Worm (Caenorhabditis elegans) whole organism, L3 larva: Measurements from ENCODE around the gene myrf-1.

Experiments used
- R02D3.7 ChIP-seq: fragments of 150-350 bp; optimal IDR thresholded peaks from 2 replicates; lab custom pipeline; 2014; ENCODE audit warnings: missing biosample characterization, missing genetic modification characterization
- ZK546.5 ChIP-seq: sonication (generic microtip); optimal IDR thresholded peaks from 2 replicates; lab custom pipeline; 2017; ENCODE audit warnings: missing biosample characterization, missing genetic modification characterization
- aly-2 ChIP-seq: fragments of 150-350 bp; optimal IDR thresholded peaks from 2 replicates; lab custom pipeline; 2014; ENCODE audit warnings: missing biosample characterization, missing genetic modification characterization
- ama-1 ChIP-seq: fragments of 150-350 bp; optimal IDR thresholded peaks from 2 replicates; lab custom pipeline; 2018
- ceh-16 ChIP-seq: sonication (generic microtip); optimal IDR thresholded peaks from 2 replicates; lab custom pipeline; 2017; ENCODE audit warnings: missing biosample characterization, missing genetic modification characterization
- ceh-9 ChIP-seq: sonication (generic microtip); optimal IDR thresholded peaks from 2 replicates; lab custom pipeline; 2018; ENCODE audit warnings: missing biosample characterization, missing genetic modification characterization
- egl-27 ChIP-seq: sonication (generic microtip); optimal IDR thresholded peaks from 4 replicates; lab custom pipeline; 2017; ENCODE audit warnings: missing biosample characterization, missing genetic modification reagents, missing genetic modification characterization
- egl-5 ChIP-seq: fragments of 150-350 bp; optimal IDR thresholded peaks from 2 replicates; lab custom pipeline; 2017; ENCODE audit warnings: missing biosample characterization, missing genetic modification reagents, missing genetic modification characterization, inconsistent platforms
- elt-2 ChIP-seq: sonication (generic microtip); optimal IDR thresholded peaks from 2 replicates; lab custom pipeline; 2016; ENCODE audit warnings: missing genetic modification reagents, mild to moderate bottlenecking, missing genetic modification characterization, missing compliant biosample characterization
- elt-3 ChIP-seq, 3 experiments: fragments of 150-350 bp in 1 of 3; sonication (generic microtip) in 2 of 3; optimal IDR thresholded peaks; 2 replicates in 2 of 3; 4 replicates in 1 of 3; lab custom pipeline; 2014 to 2017; ENCODE audit warnings: missing biosample characterization in 3 of 3, missing genetic modification characterization in 3 of 3
- eor-1 ChIP-seq, 2 experiments: fragments of 150-350 bp; optimal IDR thresholded peaks; 2 replicates each; lab custom pipeline; 2014 to 2018; ENCODE audit warnings: missing biosample characterization in 2 of 2, missing genetic modification characterization in 2 of 2
- fkh-2 ChIP-seq: fragments of 150-350 bp; optimal IDR thresholded peaks from 2 replicates; lab custom pipeline; 2014; ENCODE audit warnings: missing biosample characterization, missing genetic modification reagents, missing genetic modification characterization
- fos-1 ChIP-seq: fragments of 150-350 bp; optimal IDR thresholded peaks from 2 replicates; lab custom pipeline; 2014; ENCODE audit warnings: missing biosample characterization, missing genetic modification characterization
- hmg-11 ChIP-seq: sonication (generic microtip); optimal IDR thresholded peaks from 2 replicates; lab custom pipeline; 2016; ENCODE audit warnings: missing genetic modification characterization, missing compliant biosample characterization
- jun-1 ChIP-seq: fragments of 150-350 bp; optimal IDR thresholded peaks from 2 replicates; lab custom pipeline; 2014; ENCODE audit warnings: missing biosample characterization, missing genetic modification reagents, missing genetic modification characterization
- lin-15B ChIP-seq: fragments of 150-350 bp; optimal IDR thresholded peaks from 2 replicates; lab custom pipeline; 2014; ENCODE audit warnings: missing biosample characterization, missing genetic modification characterization
- lin-39 ChIP-seq: fragments of 150-350 bp; optimal IDR thresholded peaks from 2 replicates; lab custom pipeline; 2018; ENCODE audit warnings: missing biosample characterization, missing genetic modification reagents, missing genetic modification characterization
- lsy-12 ChIP-seq: sonication (generic microtip); optimal IDR thresholded peaks from 2 replicates; lab custom pipeline; 2016; ENCODE audit warnings: mild to moderate bottlenecking, missing genetic modification characterization, missing compliant biosample characterization
- mdl-1 ChIP-seq: fragments of 150-350 bp; optimal IDR thresholded peaks from 2 replicates; lab custom pipeline; 2014; ENCODE audit warnings: missing biosample characterization, missing genetic modification characterization
- mml-1 ChIP-seq: fragments of 150-350 bp; sonication (generic microtip); optimal IDR thresholded peaks from 3 replicates; lab custom pipeline; 2014; ENCODE audit warnings: missing biosample characterization, missing genetic modification characterization
- nfya-1 ChIP-seq: sonication (generic microtip); optimal IDR thresholded peaks from 2 replicates; lab custom pipeline; 2017; ENCODE audit warnings: missing genetic modification characterization, mild to moderate bottlenecking, missing compliant biosample characterization, antibody characterized with exemption, moderate library complexity; ENCODE audit not compliant: insufficient read depth
- nhr-11 ChIP-seq: fragments of 150-350 bp; optimal IDR thresholded peaks from 2 replicates; lab custom pipeline; 2014; ENCODE audit warnings: missing biosample characterization, missing genetic modification characterization
- nhr-12 ChIP-seq: fragments of 150-350 bp; optimal IDR thresholded peaks from 2 replicates; lab custom pipeline; 2014; ENCODE audit warnings: missing biosample characterization, missing genetic modification characterization
- nhr-23 ChIP-seq: fragments of 150-350 bp; optimal IDR thresholded peaks from 2 replicates; lab custom pipeline; 2014; ENCODE audit warnings: missing biosample characterization, missing genetic modification reagents, missing genetic modification characterization
- nhr-237 ChIP-seq: fragments of 150-350 bp; optimal IDR thresholded peaks from 2 replicates; lab custom pipeline; 2014; ENCODE audit warnings: missing biosample characterization, missing genetic modification characterization
- nhr-25 ChIP-seq: sonication (generic microtip); optimal IDR thresholded peaks from 2 replicates; lab custom pipeline; 2017; ENCODE audit warnings: missing biosample characterization, missing genetic modification characterization
- nhr-67 ChIP-seq: fragments of 150-350 bp; optimal IDR thresholded peaks from 2 replicates; lab custom pipeline; 2014; ENCODE audit warnings: missing biosample characterization, missing genetic modification characterization
- nhr-76 ChIP-seq: fragments of 150-350 bp; sonication (generic microtip); optimal IDR thresholded peaks from 5 replicates; lab custom pipeline; 2014; ENCODE audit warnings: missing biosample characterization, missing genetic modification characterization
- nhr-77 ChIP-seq: fragments of 150-350 bp; optimal IDR thresholded peaks from 2 replicates; lab custom pipeline; 2014; ENCODE audit warnings: missing biosample characterization, missing genetic modification characterization
- pha-4 ChIP-seq: fragments of 150-350 bp; optimal IDR thresholded peaks from 2 replicates; lab custom pipeline; 2014; ENCODE audit warnings: missing biosample characterization, missing genetic modification reagents, missing genetic modification characterization
- pqm-1 ChIP-seq: fragments of 150-350 bp; optimal IDR thresholded peaks from 2 replicates; lab custom pipeline; 2017; ENCODE audit warnings: missing biosample characterization, missing genetic modification characterization, inconsistent platforms
- sea-2 ChIP-seq: fragments of 150-350 bp; sonication (generic microtip); optimal IDR thresholded peaks from 4 replicates; lab custom pipeline; 2014; ENCODE audit warnings: missing biosample characterization, missing genetic modification reagents, missing genetic modification characterization
- skn-1 ChIP-seq: fragments of 150-350 bp; optimal IDR thresholded peaks from 2 replicates; lab custom pipeline; 2014; ENCODE audit warnings: missing biosample characterization, missing genetic modification characterization
- snpc-4 ChIP-seq: fragments of 150-350 bp; optimal IDR thresholded peaks from 2 replicates; lab custom pipeline; 2014; ENCODE audit warnings: missing biosample characterization, missing genetic modification characterization
- tbx-2 ChIP-seq: sonication (generic microtip); optimal IDR thresholded peaks from 2 replicates; lab custom pipeline; 2016; ENCODE audit warnings: mild to moderate bottlenecking, missing genetic modification characterization, missing compliant biosample characterization
- unc-62 ChIP-seq: fragments of 150-350 bp; sonication (generic microtip); optimal IDR thresholded peaks from 4 replicates; lab custom pipeline; 2014; ENCODE audit warnings: missing biosample characterization, missing genetic modification reagents, missing genetic modification characterization
- zag-1 ChIP-seq: fragments of 150-350 bp; optimal IDR thresholded peaks from 2 replicates; lab custom pipeline; 2014; ENCODE audit warnings: missing biosample characterization, missing genetic modification characterization
- ztf-11 ChIP-seq: fragments of 150-350 bp; optimal IDR thresholded peaks from 2 replicates; lab custom pipeline; 2014; ENCODE audit warnings: missing biosample characterization, missing genetic modification characterization
- ztf-4 ChIP-seq: fragments of 150-350 bp; optimal IDR thresholded peaks from 2 replicates; lab custom pipeline; 2014; ENCODE audit warnings: missing biosample characterization, missing genetic modification characterization

Gene myrf-1

DNA sequence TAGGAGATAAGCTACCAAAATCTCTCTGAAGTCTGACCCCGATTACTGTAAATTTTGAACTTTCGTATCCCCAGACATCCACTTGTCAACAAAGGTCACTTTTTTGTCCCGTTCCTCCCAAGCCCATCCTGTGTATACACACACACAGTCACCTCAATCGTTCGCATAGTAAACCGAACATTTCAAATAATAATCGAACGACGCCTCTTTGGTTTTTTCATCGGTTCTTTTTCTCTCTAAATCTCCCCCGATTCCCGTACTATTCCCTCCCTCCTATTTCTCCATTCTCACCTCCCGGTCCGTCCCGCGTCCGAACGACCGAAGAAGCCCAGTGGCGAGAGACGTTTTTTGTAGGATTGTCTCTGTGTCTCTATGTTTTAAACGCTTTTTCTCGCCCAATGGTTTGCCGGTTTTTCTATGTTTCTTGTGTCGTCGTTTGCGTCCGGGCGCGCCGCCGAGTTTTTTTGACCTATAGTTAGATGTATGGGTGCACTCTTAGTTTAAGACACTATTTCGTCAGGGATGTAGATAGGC lies 26.9 kb upstream of the myrf-1 start:
- TF ChIP-seq elt-2 (tag; lab: Kevin White, UChicago) (no peak), egl-27 (tag; lab: Kevin White, UChicago) (no peak), aly-2 (tag; lab: Kevin White, UChicago) (no peak), tbx-2 (tag; lab: Kevin White, UChicago) (peak; percentile 29), pha-4 (tag; lab: Kevin White, UChicago) (peak; percentile 89), hmg-11 (tag; lab: Kevin White, UChicago) (peak; percentile 56)

DNA sequence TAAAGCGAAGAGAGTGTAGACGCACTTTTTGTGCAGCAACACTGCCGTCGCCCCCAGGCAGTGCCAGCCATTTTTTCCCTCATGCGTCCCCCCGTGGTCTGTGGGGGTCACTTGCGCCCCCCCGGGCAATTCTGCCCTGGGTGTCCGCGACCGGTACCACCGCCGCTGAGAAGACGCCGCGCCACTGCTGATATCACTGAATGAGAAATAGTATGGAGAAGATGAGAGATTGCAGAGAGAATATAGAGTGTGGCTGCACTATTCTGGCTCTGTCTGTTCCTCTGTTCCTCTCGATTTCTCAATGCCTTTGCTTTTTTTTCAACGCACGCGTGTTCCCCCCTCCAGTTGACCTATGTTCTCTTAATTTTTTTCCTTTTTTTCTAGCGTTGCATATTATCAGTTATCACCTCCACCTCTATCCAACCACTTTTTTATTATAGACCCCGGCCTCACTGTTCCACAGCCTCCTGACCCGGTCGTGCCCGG lies 25.4 kb upstream of the myrf-1 start, which contains the start of gene mab-10:
Gene mab-10 (plus strand): TSS at position 436 of the 486 bp plus-strand sequence.
- TF ChIP-seq fos-1 (tag; lab: Kevin White, UChicago), result no peak
- peak; percentile 87 for TF ChIP-seq hmg-11 (tag; lab: Kevin White, UChicago)
- TF ChIP-seq tbx-2 (tag; lab: Kevin White, UChicago), result peak; percentile 23
- no peak for TF ChIP-seq nhr-76 (tag; lab: Kevin White, UChicago)
- TF ChIP-seq ZK546.5 (tag; lab: Kevin White, UChicago), result no peak
- no peak for TF ChIP-seq lin-15B (tag; lab: Kevin White, UChicago)
- peak in 1 of 3 experiments; percentile 34 for TF ChIP-seq elt-3 (tag; optimal IDR thresholded peaks at IDR 0.05; lab: Kevin White, UChicago)
- no peak for TF ChIP-seq lsy-12 (tag; lab: Kevin White, UChicago)
- no peak for TF ChIP-seq ceh-16 (tag; lab: Kevin White, UChicago)
- TF ChIP-seq snpc-4 (tag; lab: Kevin White, UChicago), result no peak
- no peak for TF ChIP-seq ama-1 (lab: Kevin White, UChicago)
- TF ChIP-seq pqm-1, result no peak
- TF ChIP-seq nfya-1, result peak; percentile 50
- TF ChIP-seq mdl-1 (tag; lab: Kevin White, UChicago), result peak; percentile 9
- TF ChIP-seq nhr-237 (tag; lab: Kevin White, UChicago), result no peak
- TF ChIP-seq zag-1 (tag; lab: Kevin White, UChicago), result no peak
- no peak for TF ChIP-seq egl-5
- TF ChIP-seq elt-2 (tag; lab: Kevin White, UChicago), result peak; percentile 52
- TF ChIP-seq skn-1 (tag; lab: Kevin White, UChicago), result no peak
- no peak for TF ChIP-seq unc-62 (GFP tag; lab: Kevin White, UChicago)
- no peak for TF ChIP-seq mml-1
- no peak for TF ChIP-seq fkh-2 (tag; lab: Kevin White, UChicago)
- TF ChIP-seq ztf-11 (tag; lab: Kevin White, UChicago), result no peak
- no peak for TF ChIP-seq eor-1 (tag; optimal IDR thresholded peaks at IDR 0.05; lab: Kevin White, UChicago)
- TF ChIP-seq pha-4 (tag; lab: Kevin White, UChicago), result peak; percentile 22
- TF ChIP-seq nhr-77, result no peak
- TF ChIP-seq jun-1 (tag; lab: Kevin White, UChicago), result no peak
- no peak for TF ChIP-seq nhr-11
- peak; percentile 77 for TF ChIP-seq lin-39 (tag; lab: Kevin White, UChicago)
- TF ChIP-seq nhr-12, result no peak
- peak; percentile 6 for TF ChIP-seq nhr-25 (tag; lab: Kevin White, UChicago)
- TF ChIP-seq ztf-4 (tag; lab: Kevin White, UChicago), result no peak
- TF ChIP-seq, all 47 proteins: peak for 9

DNA sequence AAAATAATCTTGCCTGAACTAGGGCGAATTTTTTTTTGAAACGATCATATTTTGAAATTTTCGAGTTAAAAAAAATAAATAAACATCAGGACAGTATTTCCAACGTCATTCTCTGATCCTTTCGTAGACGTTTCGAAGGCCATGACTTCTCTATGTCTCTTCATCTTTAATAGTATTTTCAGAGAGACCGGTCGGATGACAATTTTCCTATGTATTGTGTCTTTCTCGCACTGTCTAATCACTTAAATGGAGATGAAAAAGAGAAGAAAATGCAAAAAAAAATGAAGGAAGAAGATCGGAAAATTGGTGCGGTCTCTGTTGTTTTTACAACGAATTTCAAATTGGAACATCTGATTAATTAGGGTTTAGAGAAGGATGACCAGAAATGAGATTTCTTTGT lies 22.8 kb upstream of the myrf-1 start:
- TF ChIP-seq nhr-25 (tag; lab: Kevin White, UChicago) (peak; percentile 28), nhr-23 (tag; lab: Kevin White, UChicago) (peak; percentile 4), hmg-11 (tag; lab: Kevin White, UChicago) (no peak), ZK546.5 (tag; lab: Kevin White, UChicago) (no peak)

DNA sequence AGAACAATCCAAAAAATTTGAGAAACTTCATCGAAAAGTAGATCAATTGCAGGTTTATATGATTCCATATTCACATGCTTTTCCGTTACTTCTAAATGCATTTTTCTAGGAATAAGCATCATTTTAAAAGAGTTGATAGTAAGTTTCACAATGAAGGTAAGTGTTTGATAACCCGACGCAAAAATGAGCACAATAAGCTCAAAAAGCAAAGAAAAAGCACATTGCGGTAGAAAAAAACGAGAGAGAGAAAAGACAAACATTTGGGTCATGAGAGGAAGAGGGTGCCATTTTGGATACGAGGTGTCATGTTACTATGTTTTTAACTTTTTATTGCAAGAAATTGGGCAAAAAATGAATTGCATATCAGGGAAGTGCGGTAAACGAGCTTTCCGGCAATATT lies 22.0 kb upstream of the myrf-1 start, which contains the start of gene F59B10.6:
Gene F59B10.6 (minus strand): TSS at position 101 of the 400 bp plus-strand sequence.
- TF ChIP-seq aly-2 (tag; lab: Kevin White, UChicago) (no peak), ztf-11 (tag; lab: Kevin White, UChicago) (no peak), nhr-12 (no peak), nhr-67 (no peak), hmg-11 (tag; lab: Kevin White, UChicago) (no peak), lin-39 (tag; lab: Kevin White, UChicago) (no peak), lin-15B (tag; lab: Kevin White, UChicago) (no peak), R02D3.7 (tag; lab: Kevin White, UChicago) (no peak), pqm-1 (no peak), ceh-9 (tag; lab: Kevin White, UChicago) (no peak), sea-2 (GFP tag; lab: Kevin White, UChicago) (no peak)
